Fruit fly (Drosophila melanogaster): ENCODE data around the gene CG32407.

CG32407 gene

dm6 chr3L:5947110-5947731, 25.4 kb downstream of the CG32407 start:
- TF ChIP-seq bab1 (GFP tag; optimal IDR thresholded peaks at IDR 0.05) = no peak

dm6 chr3L:5950467-5950866, 28.6 kb downstream of the CG32407 start, which contains the start of gene Egfrap:
Egfrap (minus strand) TSS chr3L:5950658.
- TF ChIP-seq ovo (GFP tag; optimal IDR thresholded peaks at IDR 0.05) (no peak), CG14711 (tag; optimal IDR thresholded peaks at IDR 0.05) (no peak), CG33017 (tag; optimal IDR thresholded peaks at IDR 0.05) (no peak), bab1 (GFP tag; optimal IDR thresholded peaks at IDR 0.05) (no peak), Crg-1 (GFP tag; optimal IDR thresholded peaks at IDR 0.05) (no peak), CG7101 (tag; optimal IDR thresholded peaks at IDR 0.05) (no peak), CG1620 (GFP tag; optimal IDR thresholded peaks at IDR 0.05) (no peak), CG11617 (GFP tag; optimal IDR thresholded peaks at IDR 0.05) (no peak), toe (GFP tag; optimal IDR thresholded peaks at IDR 0.05) (no peak), kay (GFP tag; ENCODE audit: borderline replicate concordance) (no peak), Mnt (GFP tag; optimal IDR thresholded peaks at IDR 0.05) (no peak), CG12768 (GFP tag; optimal IDR thresholded peaks at IDR 0.05) (no peak), CG7045 (GFP tag; optimal IDR thresholded peaks at IDR 0.05) (no peak), Clk (GFP tag; optimal IDR thresholded peaks at IDR 0.05) (no peak), cnc (optimal IDR thresholded peaks at IDR 0.05) (no peak), CG5204 (GFP tag; optimal IDR thresholded peaks at IDR 0.05) (no peak), Hr96 (GFP tag; optimal IDR thresholded peaks at IDR 0.05) (no peak), tj (GFP tag; optimal IDR thresholded peaks at IDR 0.05) (no peak), cic (GFP tag; optimal IDR thresholded peaks at IDR 0.05) (no peak), pad (GFP tag; optimal IDR thresholded peaks at IDR 0.05) (no peak)

- TF ChIP-seq cic (GFP tag; optimal IDR thresholded peaks at IDR 0.05) (no peak), toe (GFP tag; optimal IDR thresholded peaks at IDR 0.05) (no peak), pad (GFP tag; optimal IDR thresholded peaks at IDR 0.05) (no peak), CG7045 (GFP tag; optimal IDR thresholded peaks at IDR 0.05) (no peak), CG14711 (tag; optimal IDR thresholded peaks at IDR 0.05) (no peak), CG33017 (tag; optimal IDR thresholded peaks at IDR 0.05) (no peak), CG1620 (GFP tag; optimal IDR thresholded peaks at IDR 0.05) (no peak), CG11617 (GFP tag; optimal IDR thresholded peaks at IDR 0.05) (no peak), CG7101 (tag; optimal IDR thresholded peaks at IDR 0.05) (no peak), cnc (optimal IDR thresholded peaks at IDR 0.05) (no peak), CG12768 (GFP tag; optimal IDR thresholded peaks at IDR 0.05) (no peak), ovo (GFP tag; optimal IDR thresholded peaks at IDR 0.05) (no peak)
These were observed 30.3 kb downstream of the CG32407 start for dm6 chr3L:5952132-5952531.

dm6 chr3L:5952537-5952936, 30.7 kb downstream of the CG32407 start:
- TF ChIP-seq bab1 (GFP tag; optimal IDR thresholded peaks at IDR 0.05) = no peak

- no peak for TF ChIP-seq CG7101 (tag; optimal IDR thresholded peaks at IDR 0.05)
- TF ChIP-seq CG14711 (tag; optimal IDR thresholded peaks at IDR 0.05) = no peak
- no peak for TF ChIP-seq CG1620 (GFP tag; optimal IDR thresholded peaks at IDR 0.05)
- no peak for TF ChIP-seq CG12768 (GFP tag; optimal IDR thresholded peaks at IDR 0.05)
- no peak for TF ChIP-seq cnc (optimal IDR thresholded peaks at IDR 0.05)
- no peak for TF ChIP-seq pad (GFP tag; optimal IDR thresholded peaks at IDR 0.05)
- no peak for TF ChIP-seq cic (GFP tag; optimal IDR thresholded peaks at IDR 0.05)
- no peak for TF ChIP-seq CG5204 (GFP tag; optimal IDR thresholded peaks at IDR 0.05)
- TF ChIP-seq CG33017 (tag; optimal IDR thresholded peaks at IDR 0.05) = no peak
- TF ChIP-seq Hr96 (GFP tag; optimal IDR thresholded peaks at IDR 0.05) = no peak
- TF ChIP-seq CG11617 (GFP tag; optimal IDR thresholded peaks at IDR 0.05) = no peak
These were observed 33.1 kb downstream of the CG32407 start for dm6 chr3L:5954942-5955341.

dm6 chr3L:5957163-5957562, 35.3 kb downstream of the CG32407 start:
- no peak for TF ChIP-seq CG14711 (tag; optimal IDR thresholded peaks at IDR 0.05)
- TF ChIP-seq pad (GFP tag; optimal IDR thresholded peaks at IDR 0.05) = no peak
- no peak for TF ChIP-seq CG7101 (tag; optimal IDR thresholded peaks at IDR 0.05)

- TF ChIP-seq CG7101 (tag; optimal IDR thresholded peaks at IDR 0.05) (no peak), Mnt (GFP tag; optimal IDR thresholded peaks at IDR 0.05) (no peak), ovo (GFP tag; optimal IDR thresholded peaks at IDR 0.05) (no peak), tj (GFP tag; optimal IDR thresholded peaks at IDR 0.05) (no peak), kay (GFP tag; ENCODE audit: borderline replicate concordance) (no peak), pad (GFP tag; optimal IDR thresholded peaks at IDR 0.05) (no peak), Crg-1 (GFP tag; optimal IDR thresholded peaks at IDR 0.05) (no peak), CG1620 (GFP tag; optimal IDR thresholded peaks at IDR 0.05) (no peak), CG12768 (GFP tag; optimal IDR thresholded peaks at IDR 0.05) (no peak)
These were observed 36.3 kb downstream of the CG32407 start for dm6 chr3L:5958117-5958516.

dm6 chr3L:5964399-5964798, 42.5 kb downstream of the CG32407 start:
- no peak for TF ChIP-seq CG7045 (GFP tag; optimal IDR thresholded peaks at IDR 0.05)
- no peak for TF ChIP-seq toe (GFP tag; optimal IDR thresholded peaks at IDR 0.05)

All from whole organism, adult.